Worm (Caenorhabditis elegans): ENCODE data around the gene pgp-12.

DNA sequence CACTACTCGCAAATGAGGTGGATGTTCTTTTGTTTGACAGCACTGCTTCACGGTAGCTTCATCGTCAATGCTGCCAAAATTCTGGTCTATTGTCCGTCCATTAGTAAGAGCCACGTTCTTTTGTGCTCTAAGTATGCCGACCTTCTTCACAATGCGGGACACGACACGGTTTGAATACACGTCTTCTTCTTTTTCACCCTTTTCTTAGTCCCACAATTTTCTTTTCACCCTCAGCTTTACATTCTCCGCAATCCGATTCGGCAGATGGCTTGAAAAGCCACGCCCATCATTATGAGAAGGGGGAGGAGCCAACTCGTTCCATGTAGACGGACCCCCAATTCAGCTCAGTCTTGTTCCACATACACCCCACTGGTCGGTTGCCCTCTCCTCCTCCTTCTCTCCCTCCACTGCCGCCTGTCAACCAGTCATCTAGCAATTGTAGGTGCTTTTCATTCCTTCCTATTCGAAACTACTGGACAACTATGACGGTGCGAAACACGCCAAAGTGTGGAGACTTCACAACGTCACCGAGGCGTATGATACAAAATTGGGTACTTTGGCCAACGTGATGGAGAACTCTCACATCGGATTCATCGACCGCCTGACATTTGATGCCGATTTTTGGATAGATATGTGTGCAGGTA, 39.7 kb upstream of the pgp-12 start:
- TF ChIP-seq fos-1 (tag; optimal IDR thresholded peaks at IDR 0.05) (no peak), zag-1 (tag; optimal IDR thresholded peaks at IDR 0.05) (no peak)

Measured in whole organism, L3 larva.